Worm (Caenorhabditis elegans): ENCODE measurements around the gene ttb-1.

DNA sequence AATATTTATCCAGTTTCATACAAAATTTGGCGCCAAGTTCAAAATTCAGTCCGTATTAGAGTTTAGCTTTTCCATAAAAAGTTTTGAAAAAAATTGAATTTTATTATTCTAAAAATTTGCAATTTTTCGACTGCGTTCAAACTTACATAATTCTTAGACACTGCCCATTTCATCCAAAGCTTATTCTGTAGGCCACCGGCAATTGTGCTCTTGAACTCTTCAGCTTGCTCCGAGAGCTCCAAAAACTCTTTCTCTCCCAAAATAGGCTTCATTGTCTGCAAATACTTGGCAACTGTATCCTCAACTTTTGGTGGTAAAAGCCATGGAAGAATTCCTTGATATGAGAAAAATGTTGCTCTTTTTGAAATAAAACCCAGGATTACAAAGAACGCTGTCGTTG is 6.6 kb upstream of the ttb-1 start:
- no peak for TF ChIP-seq cog-1 (tag; optimal IDR thresholded peaks at IDR 0.05)
- TF ChIP-seq med-1 (GFP tag; optimal IDR thresholded peaks at IDR 0.05; ENCODE audit: insufficient read depth) = no peak
- no peak for TF ChIP-seq ztf-29 (GFP tag; IDR thresholded peaks at IDR 0.05)
- no peak for TF ChIP-seq ztf-23 (GFP tag; IDR thresholded peaks at IDR 0.05)
- TF ChIP-seq flt-1 (GFP tag; IDR thresholded peaks at IDR 0.05) = no peak
- TF ChIP-seq T22C8.4 (GFP tag; IDR thresholded peaks at IDR 0.05) = no peak
- no peak for TF ChIP-seq klf-2 (GFP tag; conservative IDR thresholded peaks at IDR 0.05)
- TF ChIP-seq ref-1 (GFP tag; conservative IDR thresholded peaks at IDR 0.05) = no peak
